Fruit fly (Drosophila melanogaster) whole organism, embryonic: Measurements from ENCODE around the gene CG4880.

Experiments used
- Atf3 ChIP-seq: fragments of 200-800 bp; sonication (Bioruptor generic); optimal IDR thresholded peaks from 3 replicates; lab custom pipeline; 2016; ENCODE audit warnings: missing biosample characterization, missing genetic modification characterization
- B-H2 ChIP-seq: fragments of 200-800 bp; sonication (Bioruptor generic); optimal IDR thresholded peaks from 2 replicates; lab custom pipeline; 2018; ENCODE audit warnings: missing biosample characterization, mild to moderate bottlenecking, missing genetic modification characterization
- CG12299 ChIP-seq: fragments of 200-800 bp; sonication (Bioruptor generic); optimal IDR thresholded peaks from 2 replicates; lab custom pipeline; 2018; ENCODE audit warnings: missing biosample characterization, mild to moderate bottlenecking, missing genetic modification characterization
- CG12769 ChIP-seq: fragments of 200-800 bp; sonication (Bioruptor generic); optimal IDR thresholded peaks from 2 replicates; lab custom pipeline; 2019; ENCODE audit warnings: missing biosample characterization, mild to moderate bottlenecking, missing genetic modification characterization, moderate library complexity
- CG13296 ChIP-seq: fragments of 200-800 bp; sonication (Bioruptor generic); optimal IDR thresholded peaks from 3 replicates; lab custom pipeline; 2018; ENCODE audit warnings: missing biosample characterization, mild to moderate bottlenecking, missing genetic modification characterization
- CG13894 ChIP-seq: fragments of 200-800 bp; sonication (Bioruptor generic); optimal IDR thresholded peaks from 3 replicates; lab custom pipeline; 2018; ENCODE audit warnings: missing biosample characterization, mild to moderate bottlenecking, missing genetic modification characterization, moderate library complexity
- CG14860 ChIP-seq: fragments of 200-800 bp; sonication (Bioruptor generic); IDR thresholded peaks from 3 replicates; pipeline ENCODE4 v1.3.6; 2022; ENCODE audit warnings: missing biosample characterization, missing genetic modification characterization; ENCODE audit not compliant: partially characterized antibody
- CG1529 ChIP-seq: fragments of 200-800 bp; sonication (Bioruptor generic); optimal IDR thresholded peaks from 3 replicates; lab custom pipeline; 2018; ENCODE audit warnings: missing biosample characterization, missing genetic modification characterization
- CG16815 ChIP-seq: fragments of 200-800 bp; sonication (Bioruptor generic); optimal IDR thresholded peaks from 3 replicates; lab custom pipeline; 2017; ENCODE audit warnings: missing biosample characterization, mild to moderate bottlenecking, missing genetic modification characterization
- CG2678 ChIP-seq: fragments of 200-800 bp; sonication (Bioruptor generic); optimal IDR thresholded peaks from 3 replicates; lab custom pipeline; 2019; ENCODE audit warnings: missing biosample characterization, mild to moderate bottlenecking, missing genetic modification characterization, moderate library complexity
- CG30020 ChIP-seq: fragments of 200-800 bp; optimal IDR thresholded peaks from 2 replicates; lab custom pipeline; 2019; ENCODE audit warnings: missing biosample characterization, mild to moderate bottlenecking, missing genetic modification characterization, moderate library complexity
- CG32767 ChIP-seq: fragments of 200-800 bp; sonication (Bioruptor generic); IDR thresholded peaks from 2 replicates; pipeline ENCODE4 v1.3.6; 2022; ENCODE audit warnings: missing biosample characterization, missing genetic modification characterization
- CG3281 ChIP-seq: fragments of 200-800 bp; sonication (Bioruptor generic); optimal IDR thresholded peaks from 3 replicates; lab custom pipeline; 2017; ENCODE audit warnings: missing biosample characterization, mild to moderate bottlenecking, missing genetic modification characterization
- CG34376 ChIP-seq: fragments of 200-800 bp; sonication (Bioruptor generic); optimal IDR thresholded peaks from 2 replicates; lab custom pipeline; 2018; ENCODE audit warnings: missing biosample characterization, mild to moderate bottlenecking, missing genetic modification characterization
- CG3995 ChIP-seq: fragments of 200-800 bp; sonication (Bioruptor generic); optimal IDR thresholded peaks from 3 replicates; lab custom pipeline; 2016; ENCODE audit warnings: missing biosample characterization, missing genetic modification characterization
- CG4854 ChIP-seq: fragments of 200-800 bp; sonication (Bioruptor generic); optimal IDR thresholded peaks from 2 replicates; lab custom pipeline; 2016; ENCODE audit warnings: missing biosample characterization, missing genetic modification characterization, inconsistent platforms
- CG6813 ChIP-seq: fragments of 200-800 bp; sonication (Bioruptor generic); optimal IDR thresholded peaks from 2 replicates; lab custom pipeline; 2017; ENCODE audit warnings: missing biosample characterization, missing genetic modification characterization, mild to moderate bottlenecking, moderate library complexity, missing genetic modification reagents
- CG8290 ChIP-seq, 3 experiments: fragments of 200-800 bp; sonication (Bioruptor generic); optimal IDR thresholded peaks; 2 replicates each; lab custom pipeline; 2016 to 2019; ENCODE audit warnings: missing biosample characterization in 3 of 3, missing genetic modification characterization in 3 of 3, mild to moderate bottlenecking in 2 of 3, moderate library complexity in 1 of 3
- Deaf1 ChIP-seq: fragments of 200-800 bp; optimal IDR thresholded peaks from 3 replicates; lab custom pipeline; 2019; ENCODE audit warnings: missing biosample characterization, mild to moderate bottlenecking, missing genetic modification characterization, moderate library complexity
- Dip3 ChIP-seq: fragments of 200-800 bp; sonication (Bioruptor generic); optimal IDR thresholded peaks from 3 replicates; lab custom pipeline; 2016; ENCODE audit warnings: missing biosample characterization, missing genetic modification characterization
- ERR ChIP-seq: fragments of 200-800 bp; sonication (Bioruptor generic); optimal IDR thresholded peaks from 2 replicates; lab custom pipeline; 2016; ENCODE audit warnings: missing biosample characterization, missing genetic modification characterization
- HHEX ChIP-seq: fragments of 200-800 bp; sonication (Bioruptor generic); optimal IDR thresholded peaks from 3 replicates; lab custom pipeline; 2017; ENCODE audit warnings: missing biosample characterization, mild to moderate bottlenecking, missing genetic modification characterization, missing genetic modification reagents
- Hmr ChIP-seq: fragments of 200-800 bp; sonication (Bioruptor generic); optimal IDR thresholded peaks from 3 replicates; lab custom pipeline; 2017; ENCODE audit warnings: mild to moderate bottlenecking, missing biosample characterization, missing genetic modification reagents, missing genetic modification characterization
- Lhr ChIP-seq: fragments of 200-800 bp; sonication (Bioruptor generic); optimal IDR thresholded peaks from 3 replicates; lab custom pipeline; 2017; ENCODE audit warnings: mild to moderate bottlenecking, missing biosample characterization, missing genetic modification reagents, missing genetic modification characterization
- Med ChIP-seq: fragments of 200-800 bp; sonication (Bioruptor generic); peaks from one replicate; lab custom pipeline; 2016; ENCODE audit warnings: missing biosample characterization, missing genetic modification characterization, mild to moderate bottlenecking, inconsistent platforms, moderate library complexity
- NC2α ChIP-seq: fragments of 200-800 bp; sonication (Bioruptor generic); optimal IDR thresholded peaks from 2 replicates; lab custom pipeline; 2016; ENCODE audit warnings: missing biosample characterization, missing genetic modification characterization
- Pdp1 ChIP-seq, 2 experiments: fragments of 200-800 bp; sonication (Bioruptor generic); optimal IDR thresholded peaks; 3 replicates each; lab custom pipeline; 2016; ENCODE audit warnings: missing biosample characterization in 2 of 2, missing genetic modification characterization in 2 of 2, mild to moderate bottlenecking in 1 of 2, moderate library complexity in 1 of 2
- Xbp1 ChIP-seq: fragments of 200-800 bp; sonication (Bioruptor generic); optimal IDR thresholded peaks from 3 replicates; lab custom pipeline; 2016; ENCODE audit warnings: missing biosample characterization, mild to moderate bottlenecking, missing genetic modification characterization
- aop ChIP-seq: fragments of 200-800 bp; sonication (Bioruptor generic); IDR thresholded peaks from 2 replicates; pipeline ENCODE4 v1.3.6; 2022; ENCODE audit warnings: missing biosample characterization, missing genetic modification characterization
- cad ChIP-seq: fragments of >200 bp; optimal IDR thresholded peaks from 2 replicates; lab custom pipeline; 2017; ENCODE audit warnings: missing biosample characterization, missing genetic modification characterization
- dpn ChIP-seq, 2 experiments: fragments of 200-800 bp; sonication (Bioruptor generic); optimal IDR thresholded peaks; 3 replicates each; lab custom pipeline; 2016; ENCODE audit warnings: missing biosample characterization in 2 of 2, missing genetic modification characterization in 2 of 2
- esg ChIP-seq: fragments of 200-800 bp; sonication (Bioruptor generic); conservative IDR thresholded peaks from 2 replicates; pipeline ENCODE4 v1.3.6; 2022; ENCODE audit warnings: missing biosample characterization, missing genetic modification characterization
- exex ChIP-seq: fragments of 200-800 bp; sonication (Bioruptor generic); optimal IDR thresholded peaks from 4 replicates; lab custom pipeline; 2018; ENCODE audit warnings: missing biosample characterization, mild to moderate bottlenecking, missing genetic modification characterization, moderate library complexity
- grau ChIP-seq: fragments of 200-800 bp; optimal IDR thresholded peaks from 3 replicates; lab custom pipeline; 2019; ENCODE audit warnings: missing biosample characterization, mild to moderate bottlenecking, missing genetic modification characterization, moderate library complexity
- grn ChIP-seq: fragments of 200-800 bp; sonication (Bioruptor generic); optimal IDR thresholded peaks from 3 replicates; lab custom pipeline; 2017; ENCODE audit warnings: missing biosample characterization, missing genetic modification characterization
- lab ChIP-seq: fragments of 200-800 bp; sonication (Bioruptor generic); optimal IDR thresholded peaks from 3 replicates; lab custom pipeline; 2017; ENCODE audit warnings: missing biosample characterization, missing genetic modification characterization, mild to moderate bottlenecking, moderate library complexity, missing genetic modification reagents
- mirr ChIP-seq: fragments of 200-800 bp; sonication (Bioruptor generic); optimal IDR thresholded peaks from 3 replicates; lab custom pipeline; 2018; ENCODE audit warnings: missing biosample characterization, mild to moderate bottlenecking, missing genetic modification characterization
- onecut ChIP-seq: fragments of 200-800 bp; sonication (Bioruptor generic); IDR thresholded peaks from 2 replicates; pipeline ENCODE4 v1.3.6; 2022; ENCODE audit warnings: missing biosample characterization, missing genetic modification characterization
- pan ChIP-seq, 4 experiments: fragments of >200 bp in 3 of 4; fragments of 200-800 bp in 1 of 4; sonication (Bioruptor generic) in 1 of 4; optimal IDR thresholded peaks in 3 of 4; IDR thresholded peaks in 1 of 4; 2 replicates each; pipeline versions ENCODE4 v1.3.6 to Lab custom; 2017 to 2022; ENCODE audit warnings: missing biosample characterization in 2 of 4, missing genetic modification characterization in 2 of 4, mixed read lengths in 1 of 4
- sens ChIP-seq: fragments of 200-800 bp; sonication (Bioruptor generic); peaks from one replicate; lab custom pipeline; 2016; ENCODE audit warnings: missing biosample characterization, missing genetic modification characterization
- sob ChIP-seq: fragments of 200-800 bp; sonication (Bioruptor generic); IDR thresholded peaks from 2 replicates; pipeline ENCODE4 v1.3.6; 2022; ENCODE audit warnings: missing biosample characterization, missing genetic modification characterization
- sug ChIP-seq: fragments of 200-800 bp; optimal IDR thresholded peaks from 2 replicates; lab custom pipeline; 2019; ENCODE audit warnings: missing biosample characterization, mild to moderate bottlenecking, missing genetic modification characterization, moderate library complexity
- unpg ChIP-seq: fragments of 200-800 bp; sonication (Bioruptor generic); optimal IDR thresholded peaks from 3 replicates; lab custom pipeline; 2018; ENCODE audit warnings: missing biosample characterization, mild to moderate bottlenecking, missing genetic modification characterization, moderate library complexity
- zf30C ChIP-seq: fragments of 200-800 bp; sonication (Bioruptor generic); optimal IDR thresholded peaks from 3 replicates; lab custom pipeline; 2018; ENCODE audit warnings: missing biosample characterization, mild to moderate bottlenecking, missing genetic modification characterization

The CG4880 gene

DNA sequence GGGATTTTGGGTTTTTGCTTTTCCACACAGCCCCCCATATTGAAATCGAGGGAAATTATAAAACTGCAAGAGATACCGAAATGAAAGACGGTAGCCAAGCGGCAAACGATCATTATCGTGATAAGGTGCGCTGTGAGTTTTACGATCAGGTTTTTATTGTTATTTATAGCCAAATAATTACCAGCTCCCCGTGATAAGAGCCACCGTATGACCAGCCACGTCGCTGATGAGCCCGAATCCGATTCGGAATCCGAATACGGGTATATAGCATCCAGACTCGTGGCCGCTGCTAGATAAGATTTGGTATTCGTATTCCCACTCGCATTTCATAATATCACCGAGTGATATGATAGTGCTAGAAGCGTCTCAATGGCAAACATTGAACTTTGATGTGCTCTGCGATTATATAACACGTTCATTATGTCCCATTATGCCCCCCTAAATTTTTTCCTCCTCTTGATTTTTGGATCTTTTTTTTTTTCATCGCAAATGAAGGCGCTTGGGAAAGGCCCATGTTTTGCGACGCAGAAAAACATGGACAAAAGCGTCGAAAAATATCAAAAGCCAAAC is 32.2 kb downstream of the CG4880 start:
- peak; percentile 58 for TF ChIP-seq sug
- peak; percentile 33 for TF ChIP-seq grn (GFP tag; lab: Kevin White, UChicago)
- peak; percentile 10 for TF ChIP-seq Hmr
- no peak for TF ChIP-seq Lhr (GFP tag; lab: Kevin White, UChicago)
- peak; percentile 53 for TF ChIP-seq Med (GFP tag; lab: Kevin White, UChicago)
- no peak for TF ChIP-seq CG6813 (GFP tag; lab: Kevin White, UChicago)
- TF ChIP-seq CG8290 (GFP tag; optimal IDR thresholded peaks at IDR 0.05; lab: Kevin White, UChicago) = no peak
- TF ChIP-seq CG8290 (tag; optimal IDR thresholded peaks at IDR 0.05; lab: Kevin White, UChicago) = no peak
- TF ChIP-seq sens (GFP tag; lab: Kevin White, UChicago) = peak; percentile 50
- no peak for TF ChIP-seq pan (optimal IDR thresholded peaks at IDR 0.05; lab: Kevin White, UChicago)
- no peak for TF ChIP-seq pan (GFP tag; optimal IDR thresholded peaks at IDR 0.05 in 1 of 2, IDR thresholded peaks at IDR 0.05 in 1 of 2)
- peak; percentile 2 for TF ChIP-seq CG2678 (tag; lab: Kevin White, UChicago)
- peak; percentile 28 for TF ChIP-seq CG34376
- peak; percentile 91 for TF ChIP-seq exex (tag; lab: Kevin White, UChicago)
- TF ChIP-seq Dip3 (GFP tag; lab: Kevin White, UChicago) = no peak
- TF ChIP-seq CG12769 = peak; percentile 17
- TF ChIP-seq mirr (GFP tag; lab: Kevin White, UChicago) = peak; percentile 56
- peak; percentile 60 for TF ChIP-seq Deaf1 (tag; lab: Kevin White, UChicago)
- TF ChIP-seq Pdp1 (GFP tag; optimal IDR thresholded peaks at IDR 0.05; lab: Kevin White, UChicago) = peak in 1 of 2 experiments; percentile 92

DNA sequence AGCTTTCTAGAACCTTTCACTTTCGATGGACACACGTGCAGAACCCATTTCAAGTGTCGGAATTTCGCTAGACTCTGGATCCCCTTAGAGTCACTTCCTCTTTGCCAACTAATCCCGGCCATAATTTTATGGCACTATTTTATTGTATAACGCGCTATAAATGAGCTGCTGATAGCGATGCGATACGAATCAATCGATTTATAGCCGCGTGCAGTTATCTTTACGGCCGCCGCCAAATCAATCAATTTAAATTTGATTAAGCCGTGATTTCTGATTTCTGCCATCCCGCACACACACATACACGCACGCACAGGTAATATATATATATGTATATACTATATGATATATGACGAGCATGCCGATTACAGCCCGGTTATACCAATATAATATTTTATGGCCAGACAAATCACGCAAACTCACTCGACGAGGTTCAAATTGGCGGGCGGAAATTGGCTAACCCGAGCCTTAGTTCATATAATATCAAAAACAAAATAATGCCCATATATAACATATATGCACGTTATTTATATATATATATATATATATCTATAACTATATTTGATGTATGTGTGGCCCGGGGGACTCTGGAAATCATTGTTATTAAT is 34.2 kb downstream of the CG4880 start:
- TF ChIP-seq lab (GFP tag; lab: Kevin White, UChicago) (peak; percentile 10), Atf3 (no peak), HHEX (GFP tag; lab: Kevin White, UChicago) (no peak), unpg (GFP tag; lab: Kevin White, UChicago) (peak; percentile 9), CG4854 (GFP tag; lab: Kevin White, UChicago) (no peak), CG3281 (peak; percentile 10), CG12299 (tag; lab: Kevin White, UChicago) (no peak), dpn (GFP tag; optimal IDR thresholded peaks at IDR 0.05; lab: Kevin White, UChicago) (no peak), CG32767 (GFP tag; lab: Robert Waterston, UW) (no peak), mirr (GFP tag; lab: Kevin White, UChicago) (peak; percentile 9), grn (GFP tag; lab: Kevin White, UChicago) (peak; percentile 28), B-H2 (GFP tag; lab: Kevin White, UChicago) (peak; percentile 12), Med (GFP tag; lab: Kevin White, UChicago) (peak; percentile 5), onecut (GFP tag; lab: Robert Waterston, UW) (no peak), CG8290 (GFP tag; optimal IDR thresholded peaks at IDR 0.05; lab: Kevin White, UChicago) (no peak), CG8290 (tag; optimal IDR thresholded peaks at IDR 0.05; lab: Kevin White, UChicago) (peak in 1 of 2 experiments; percentile 12), aop (no peak), CG30020 (tag; lab: Kevin White, UChicago) (no peak), NC2α (GFP tag; lab: Kevin White, UChicago) (no peak), cad (GFP tag; lab: Kevin White, UChicago) (no peak), grau (tag; lab: Kevin White, UChicago) (no peak), Pdp1 (GFP tag; optimal IDR thresholded peaks at IDR 0.05; lab: Kevin White, UChicago) (peak in 1 of 2 experiments; percentile 21), CG16815 (GFP tag; lab: Kevin White, UChicago) (no peak), Xbp1 (GFP tag; lab: Kevin White, UChicago) (no peak), CG13894 (tag; lab: Kevin White, UChicago) (peak; percentile 85), zf30C (GFP tag; lab: Kevin White, UChicago) (no peak), sug (peak; percentile 42), CG2678 (tag; lab: Kevin White, UChicago) (peak; percentile 30), CG3995 (GFP tag; lab: Kevin White, UChicago) (no peak), CG13296 (GFP tag; lab: Kevin White, UChicago) (peak; percentile 3), CG1529 (GFP tag; lab: Kevin White, UChicago) (no peak), esg (GFP tag; lab: Robert Waterston, UW) (no peak), ERR (GFP tag; lab: Kevin White, UChicago) (no peak), CG14860 (GFP tag; lab: Robert Waterston, UW) (no peak), sob (GFP tag; lab: Robert Waterston, UW) (0 out of 2 replicates have a peak, but pooled peaks have one; percentile 17), exex (tag; lab: Kevin White, UChicago) (peak; percentile 94)
